Worm (Caenorhabditis elegans) whole organism, young adult: Measurements from ENCODE around the gene mtch-1.
A peak's percentile ranks its signal among the peaks of the same experiment; 100 is the strongest.

Source experiments
- B0019.2 ChIP-seq: fragments of 200-800 bp; sonication (Bioruptor generic); conservative IDR thresholded peaks from 2 replicates; pipeline ENCODE4 v1.3.6; 2022; ENCODE audit warnings: missing genetic modification reagents, missing genetic modification characterization, missing compliant biosample characterization
- B0261.1 ChIP-seq: sonication (generic microtip); optimal IDR thresholded peaks from 2 replicates; lab custom pipeline; 2016; ENCODE audit warnings: mild to moderate bottlenecking, missing genetic modification characterization, moderate library complexity, missing compliant biosample characterization
- B0336.3 ChIP-seq: fragments of 200-800 bp; sonication (Bioruptor generic); IDR thresholded peaks from 2 replicates; pipeline ENCODE4 v1.3.6; 2022; ENCODE audit warnings: missing genetic modification characterization, missing compliant biosample characterization
- C06A6.2 ChIP-seq: fragments of 200-800 bp; sonication (Bioruptor generic); conservative IDR thresholded peaks from 2 replicates; pipeline ENCODE4 v1.3.6; 2022; ENCODE audit warnings: missing genetic modification characterization, missing compliant biosample characterization
- C17E4.6 ChIP-seq: fragments of 200-800 bp; sonication (Bioruptor generic); IDR thresholded peaks from 2 replicates; pipeline ENCODE4 v1.3.6; 2022; ENCODE audit warnings: missing genetic modification reagents, missing genetic modification characterization, missing compliant biosample characterization
- D2030.7 ChIP-seq: fragments of 200-800 bp; sonication (Bioruptor generic); IDR thresholded peaks from 2 replicates; pipeline ENCODE4 v1.3.6; 2022; ENCODE audit warnings: missing genetic modification reagents, missing genetic modification characterization, missing compliant biosample characterization
- F10E7.11 ChIP-seq: sonication (generic microtip); optimal IDR thresholded peaks from 2 replicates; lab custom pipeline; 2017; ENCODE audit warnings: mild to moderate bottlenecking, missing genetic modification characterization, moderate library complexity, missing compliant biosample characterization
- F22D6.2 ChIP-seq: sonication (generic microtip); optimal IDR thresholded peaks from 2 replicates; lab custom pipeline; 2016; ENCODE audit warnings: mild to moderate bottlenecking, missing genetic modification characterization, missing compliant biosample characterization
- F23B12.7 ChIP-seq: sonication (generic microtip); optimal IDR thresholded peaks from 2 replicates; lab custom pipeline; 2017; ENCODE audit warnings: missing genetic modification characterization, mild to moderate bottlenecking, missing compliant biosample characterization, antibody characterized with exemption, moderate library complexity; ENCODE audit not compliant: insufficient read depth
- F37B4.10 ChIP-seq: fragments of 200-800 bp; sonication (Bioruptor generic); IDR thresholded peaks from 2 replicates; pipeline ENCODE4 v1.3.6; 2022; ENCODE audit warnings: missing genetic modification characterization, missing compliant biosample characterization
- F49E8.2 ChIP-seq: sonication (generic microtip); optimal IDR thresholded peaks from 3 replicates; lab custom pipeline; 2017; ENCODE audit warnings: missing genetic modification characterization, mild to moderate bottlenecking, missing compliant biosample characterization, antibody characterized with exemption, moderate library complexity; ENCODE audit not compliant: insufficient read depth
- K12H6.12 ChIP-seq: fragments of 200-800 bp; sonication (Bioruptor generic); optimal IDR thresholded peaks from 2 replicates; lab custom pipeline; 2018; ENCODE audit warnings: mild to moderate bottlenecking, missing genetic modification characterization, missing compliant biosample characterization
- atf-7 ChIP-seq: sonication (generic microtip); optimal IDR thresholded peaks from 2 replicates; lab custom pipeline; 2017; ENCODE audit warnings: mild to moderate bottlenecking, missing genetic modification characterization, missing compliant biosample characterization
- attf-5 ChIP-seq: fragments of 200-800 bp; sonication (Bioruptor generic); optimal IDR thresholded peaks from 2 replicates; lab custom pipeline; 2018; ENCODE audit warnings: mild to moderate bottlenecking, missing genetic modification characterization, missing compliant biosample characterization
- ccch-3 ChIP-seq: fragments of 200-800 bp; sonication (Bioruptor generic); optimal IDR thresholded peaks from 2 replicates; lab custom pipeline; 2018; ENCODE audit warnings: mild to moderate bottlenecking, missing genetic modification characterization, missing compliant biosample characterization
- chd-7 ChIP-seq: sonication (generic microtip); optimal IDR thresholded peaks from 2 replicates; lab custom pipeline; 2016; ENCODE audit warnings: mild to moderate bottlenecking, missing genetic modification characterization, moderate library complexity, missing compliant biosample characterization
- die-1 ChIP-seq: sonication (generic microtip); optimal IDR thresholded peaks from 2 replicates; lab custom pipeline; 2016; ENCODE audit warnings: missing genotype, mild to moderate bottlenecking, missing genetic modification characterization, missing compliant biosample characterization
- dpff-1 ChIP-seq: sonication (generic microtip); optimal IDR thresholded peaks from 2 replicates; lab custom pipeline; 2017; ENCODE audit warnings: mild to moderate bottlenecking, missing genetic modification characterization, missing compliant biosample characterization
- dpl-1 ChIP-seq: fragments of 150-350 bp; optimal IDR thresholded peaks from 2 replicates; lab custom pipeline; 2014; ENCODE audit warnings: missing biosample characterization, missing genetic modification reagents, missing genetic modification characterization
- ets-4 ChIP-seq: fragments of 200-800 bp; sonication (Bioruptor generic); optimal IDR thresholded peaks from 2 replicates; lab custom pipeline; 2018; ENCODE audit warnings: mild to moderate bottlenecking, missing genetic modification characterization, missing compliant biosample characterization
- hmg-1.2 ChIP-seq: fragments of 200-800 bp; sonication (Bioruptor generic); IDR thresholded peaks from 2 replicates; pipeline ENCODE4 v1.3.6; 2022; ENCODE audit warnings: missing genetic modification reagents, missing genetic modification characterization, missing compliant biosample characterization
- hmg-20 ChIP-seq: fragments of 200-800 bp; sonication (Bioruptor generic); IDR thresholded peaks from 2 replicates; pipeline ENCODE4 v1.3.6; 2022; ENCODE audit warnings: missing genetic modification reagents, missing genetic modification characterization, missing compliant biosample characterization
- lag-1 ChIP-seq: fragments of 200-800 bp; sonication (Bioruptor generic); IDR thresholded peaks from 2 replicates; pipeline ENCODE4 v1.3.6; 2022; ENCODE audit warnings: missing genetic modification reagents, missing genetic modification characterization, missing compliant biosample characterization
- lin-26 ChIP-seq: fragments of 200-800 bp; sonication (Bioruptor generic); IDR thresholded peaks from 2 replicates; pipeline ENCODE4 v1.3.6; 2022; ENCODE audit warnings: missing genetic modification reagents, missing genetic modification characterization, missing compliant biosample characterization
- lin-40 ChIP-seq: sonication (generic microtip); optimal IDR thresholded peaks from 2 replicates; lab custom pipeline; 2016; ENCODE audit warnings: missing genetic modification characterization, mild to moderate bottlenecking, missing compliant biosample characterization, missing genotype, missing genetic modification reagents
- madf-3 ChIP-seq: fragments of 200-800 bp; sonication (Bioruptor generic); IDR thresholded peaks from 2 replicates; pipeline ENCODE4 v1.3.6; 2022; ENCODE audit warnings: missing genetic modification reagents, missing genetic modification characterization, missing compliant biosample characterization
- nfya-2 ChIP-seq: fragments of 200-800 bp; sonication (Bioruptor generic); IDR thresholded peaks from 2 replicates; pipeline ENCODE4 v1.3.6; 2022; ENCODE audit warnings: missing genetic modification reagents, missing genetic modification characterization, missing compliant biosample characterization
- nhr-90 ChIP-seq: sonication (generic microtip); optimal IDR thresholded peaks from 2 replicates; lab custom pipeline; 2016; ENCODE audit warnings: missing genotype, mild to moderate bottlenecking, missing genetic modification characterization, missing compliant biosample characterization
- pbrm-1 ChIP-seq: fragments of 200-800 bp; sonication (Bioruptor generic); IDR thresholded peaks from 2 replicates; pipeline ENCODE4 v1.3.6; 2022; ENCODE audit warnings: missing genetic modification reagents, missing genetic modification characterization, missing compliant biosample characterization
- pha-4 ChIP-seq: fragments of 150-350 bp; sonication (generic microtip); optimal IDR thresholded peaks from 2 replicates; lab custom pipeline; 2014; ENCODE audit warnings: missing biosample characterization, missing genetic modification reagents, missing genetic modification characterization
- rcor-1 ChIP-seq: fragments of 200-800 bp; sonication (Bioruptor generic); IDR thresholded peaks from 2 replicates; pipeline ENCODE4 v1.3.6; 2022; ENCODE audit warnings: missing genetic modification reagents, missing genetic modification characterization, missing compliant biosample characterization
- rec-8 ChIP-seq, 2 experiments: sonication (generic microtip); optimal IDR thresholded peaks; 2 replicates each; lab custom pipeline; 2016; ENCODE audit warnings: mild to moderate bottlenecking in 2 of 2, missing genetic modification characterization in 2 of 2, missing genetic modification reagents in 2 of 2, missing genotype in 2 of 2, missing biosample characterization in 1 of 2, missing compliant biosample characterization in 1 of 2, moderate library complexity in 1 of 2
- snpc-3.4 ChIP-seq: sonication (generic microtip); optimal IDR thresholded peaks from 2 replicates; lab custom pipeline; 2017; ENCODE audit warnings: missing genetic modification characterization, mild to moderate bottlenecking, missing compliant biosample characterization, antibody characterized with exemption, moderate library complexity, missing genotype, missing genetic modification reagents
- snpc-4 ChIP-seq, 5 experiments: fragments of 150-350 bp in 1 of 5; sonication (generic microtip) in 4 of 5; optimal IDR thresholded peaks; 2 replicates each; lab custom pipeline; 2014 to 2018; ENCODE audit warnings: missing genetic modification characterization in 5 of 5, missing biosample characterization in 3 of 5, antibody characterized with exemption in 2 of 5, mild to moderate bottlenecking in 2 of 5, missing compliant biosample characterization in 2 of 5, missing genotype in 2 of 5, moderate library complexity in 2 of 5, missing genetic modification reagents in 1 of 5
- somi-1 ChIP-seq: fragments of 200-800 bp; sonication (Bioruptor generic); optimal IDR thresholded peaks from 2 replicates; lab custom pipeline; 2018; ENCODE audit warnings: mild to moderate bottlenecking, missing genetic modification characterization, missing compliant biosample characterization
- tbp1 ChIP-seq: fragments of 200-800 bp; sonication (Bioruptor generic); optimal IDR thresholded peaks from 2 replicates; lab custom pipeline; 2018; ENCODE audit warnings: mild to moderate bottlenecking, missing genetic modification characterization, missing compliant biosample characterization
- tlf-1 ChIP-seq: fragments of 200-800 bp; sonication (Bioruptor generic); optimal IDR thresholded peaks from 2 replicates; lab custom pipeline; 2018; ENCODE audit warnings: mild to moderate bottlenecking, missing genetic modification characterization, missing compliant biosample characterization
- unc-62 ChIP-seq: fragments of 150-350 bp; optimal IDR thresholded peaks from 2 replicates; lab custom pipeline; 2014; ENCODE audit warnings: missing biosample characterization, missing genetic modification reagents, missing genetic modification characterization
- ztf-22 ChIP-seq: fragments of 200-800 bp; sonication (Bioruptor generic); optimal IDR thresholded peaks from 2 replicates; lab custom pipeline; 2018; ENCODE audit warnings: mild to moderate bottlenecking, missing genetic modification characterization, moderate library complexity, missing compliant biosample characterization
- ztf-26 ChIP-seq: sonication (generic microtip); optimal IDR thresholded peaks from 2 replicates; lab custom pipeline; 2017; ENCODE audit warnings: missing genetic modification characterization, missing compliant biosample characterization

Gene mtch-1

DNA sequence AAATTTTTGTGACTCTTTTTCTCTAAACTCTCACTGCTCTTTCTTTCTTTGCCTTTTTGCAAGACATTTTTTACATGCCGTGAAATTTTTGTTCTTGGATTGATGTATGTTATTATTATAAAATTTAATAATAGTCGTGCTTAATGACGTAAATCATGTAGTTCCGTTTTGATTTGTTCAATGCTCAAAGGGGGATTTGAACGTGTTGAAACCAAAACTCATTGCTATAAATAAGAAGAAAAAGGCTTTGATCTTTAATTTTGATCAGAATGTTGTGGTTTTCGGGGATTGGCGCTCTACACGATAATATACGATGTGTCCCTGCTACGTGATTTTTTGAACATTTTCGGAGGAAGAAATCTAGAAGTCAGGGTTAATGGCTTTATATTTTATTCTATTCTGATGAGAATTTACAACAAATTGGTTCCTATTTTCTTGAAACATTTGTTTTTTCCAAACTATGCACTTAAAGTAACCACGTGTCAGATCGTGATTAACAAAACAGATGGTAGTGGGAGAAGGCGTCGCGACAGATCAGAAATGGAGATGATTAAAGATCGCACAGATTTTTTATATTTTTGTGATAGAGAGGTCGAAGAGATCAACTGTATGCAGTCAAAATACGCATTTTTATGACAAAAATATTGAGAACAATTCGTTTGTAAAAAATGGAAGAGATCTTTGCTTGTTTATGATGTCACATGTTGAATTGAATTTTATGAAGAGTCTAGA is 32.2 kb downstream of the mtch-1 start:
- TF ChIP-seq ztf-26 (tag; lab: Kevin White, UChicago) (peak; percentile 6), madf-3 (GFP tag; lab: Robert Waterston, UW) (no peak)
- TF ChIP-seq, all 124 proteins: peak for 1

- TF ChIP-seq snpc-3.4 (tag; lab: Kevin White, UChicago) (no peak), nfya-2 (GFP tag; lab: Robert Waterston, UW) (no peak), pha-4 (tag; lab: Kevin White, UChicago) (no peak)
Measured at ce11 chrII:7340703-7341102, 33.3 kb downstream of the mtch-1 start.

- TF ChIP-seq ccch-3 (GFP tag; lab: Kevin White, UChicago): no peak
- TF ChIP-seq K12H6.12: no peak
- no peak for TF ChIP-seq lag-1 (GFP tag; lab: Robert Waterston, UW)
- peak; percentile 9 for TF ChIP-seq somi-1 (GFP tag; lab: Kevin White, UChicago)
Measured at ce11 chrII:7338995-7339394, 35.0 kb downstream of the mtch-1 start, which contains the start of gene nhr-21. TSS of gene nhr-21 (plus strand) at chrII:7339229.

- peak; percentile 22 for TF ChIP-seq F23B12.7 (tag; lab: Kevin White, UChicago)
- TF ChIP-seq B0261.1 (tag; lab: Kevin White, UChicago): no peak
- peak; percentile 86 for TF ChIP-seq F22D6.2
- TF ChIP-seq hmg-20 (GFP tag; lab: Robert Waterston, UW): no peak
- TF ChIP-seq tbp1 (GFP tag; lab: Kevin White, UChicago): peak; percentile 27
- peak; percentile 49; the same call in 1 of the 2 replicates for TF ChIP-seq pbrm-1 (GFP tag; lab: Robert Waterston, UW)
- no peak for TF ChIP-seq dpl-1 (GFP tag; lab: Kevin White, UChicago)
- TF ChIP-seq rec-8 (tag; optimal IDR thresholded peaks at IDR 0.05; lab: Kevin White, UChicago): no peak
- peak; percentile 68; the same call in 1 of the 2 replicates for TF ChIP-seq lin-26 (GFP tag; lab: Robert Waterston, UW)
- no peak; the same call in 1 of the 2 replicates for TF ChIP-seq rcor-1 (GFP tag; lab: Robert Waterston, UW)
- TF ChIP-seq dpff-1: no peak
- peak; percentile 95 for TF ChIP-seq ztf-26 (tag; lab: Kevin White, UChicago)
- TF ChIP-seq lin-40: peak; percentile 87
- no peak for TF ChIP-seq D2030.7 (GFP tag; lab: Robert Waterston, UW)
- TF ChIP-seq tlf-1: peak; percentile 53
- peak; percentile 82 for TF ChIP-seq chd-7 (tag; lab: Kevin White, UChicago)
- no peak for TF ChIP-seq F10E7.11 (tag; lab: Kevin White, UChicago)
- TF ChIP-seq die-1 (tag; lab: Kevin White, UChicago): peak; percentile 66
- TF ChIP-seq unc-62 (GFP tag; lab: Kevin White, UChicago): peak; percentile 49
- TF ChIP-seq B0336.3: peak; percentile 88
- peak; percentile 49 for TF ChIP-seq pha-4 (tag; lab: Kevin White, UChicago)
- no peak for TF ChIP-seq snpc-4 (GFP tag; optimal IDR thresholded peaks at IDR 0.05; lab: Kevin White, UChicago)
- TF ChIP-seq snpc-4 (tag; optimal IDR thresholded peaks at IDR 0.05; lab: Kevin White, UChicago): peak in 2 of 4 experiments; percentile 9 to 61
- TF ChIP-seq somi-1 (GFP tag; lab: Kevin White, UChicago): peak; percentile 82
- TF ChIP-seq C06A6.2 (GFP tag; lab: Robert Waterston, UW): peak; percentile 76
- TF ChIP-seq ztf-22 (GFP tag; lab: Kevin White, UChicago): peak; percentile 64
- no peak for TF ChIP-seq F37B4.10 (GFP tag; lab: Robert Waterston, UW)
- TF ChIP-seq ets-4 (GFP tag; lab: Kevin White, UChicago): peak; percentile 8
- TF ChIP-seq attf-5 (GFP tag; lab: Kevin White, UChicago): peak; percentile 75
- no peak for TF ChIP-seq C17E4.6 (GFP tag; lab: Robert Waterston, UW)
- peak; percentile 86 for TF ChIP-seq atf-7 (tag; lab: Kevin White, UChicago)
- peak; percentile 91 for TF ChIP-seq hmg-1.2 (GFP tag; lab: Robert Waterston, UW)
- no peak for TF ChIP-seq F49E8.2 (tag; lab: Kevin White, UChicago)
- TF ChIP-seq B0019.2 (GFP tag; lab: Robert Waterston, UW): no peak
- TF ChIP-seq nhr-90 (tag; lab: Kevin White, UChicago): peak; percentile 70
Measured at ce11 chrII:7337469-7337893, 36.5 kb downstream of the mtch-1 start.
